Worm (Caenorhabditis elegans): ENCODE measurements around the gene B0303.11.

DNA sequence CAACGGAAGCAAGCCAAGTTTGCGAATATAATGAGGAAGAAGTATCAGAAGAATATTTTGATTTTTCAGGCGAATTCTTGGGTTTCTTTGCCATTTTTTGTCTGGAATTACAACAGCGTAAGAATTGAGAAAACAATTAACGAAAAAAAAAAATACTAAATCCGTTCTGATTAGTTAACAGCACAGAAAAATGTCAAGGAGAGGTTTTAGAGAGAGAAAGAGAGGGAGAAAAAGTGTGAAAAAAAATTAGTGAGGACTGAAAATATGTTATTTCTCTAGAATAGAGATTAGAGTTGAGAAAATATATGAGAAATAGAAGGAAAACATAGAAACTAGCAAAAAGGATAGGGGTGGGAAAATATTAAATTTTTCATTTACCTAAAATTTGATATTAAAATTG, 42.8 kb downstream of the B0303.11 start, which contains the start of gene dpy-19:
- TF ChIP-seq snpc-4 (tag; optimal IDR thresholded peaks at IDR 0.05) (no peak), unc-120 (tag; optimal IDR thresholded peaks at IDR 0.05; ENCODE audit: poor library complexity, severe bottlenecking) (no peak), lin-13 (tag; optimal IDR thresholded peaks at IDR 0.05) (no peak), zip-8 (tag; optimal IDR thresholded peaks at IDR 0.05) (no peak), elt-3 (tag; optimal IDR thresholded peaks at IDR 0.05) (no peak), mab-5 (tag; optimal IDR thresholded peaks at IDR 0.05) (no peak), lsy-2 (tag; optimal IDR thresholded peaks at IDR 0.05) (no peak), mls-2 (tag; optimal IDR thresholded peaks at IDR 0.05) (no peak), nhr-28 (tag; optimal IDR thresholded peaks at IDR 0.05) (no peak), nhr-12 (tag; optimal IDR thresholded peaks at IDR 0.05) (no peak), pha-4 (tag; optimal IDR thresholded peaks at IDR 0.05) (no peak), lin-32 (GFP tag; optimal IDR thresholded peaks at IDR 0.05) (no peak), ham-2 (GFP tag; optimal IDR thresholded peaks at IDR 0.05) (no peak)
